Worm (Caenorhabditis elegans) whole organism, L4/young adult: ENCODE results near the gene jun-1.

Experiments used
- W03F9.2 ChIP-seq: fragments of 150-350 bp; optimal IDR thresholded peaks from 2 replicates; lab custom pipeline; 2014; ENCODE audit warnings: missing biosample characterization, missing genetic modification characterization
- dao-5 ChIP-seq: sonication (generic microtip); optimal IDR thresholded peaks from 2 replicates; lab custom pipeline; 2016; ENCODE audit warnings: missing genotype, missing genetic modification characterization, moderate library complexity, missing compliant biosample characterization
- him-1 ChIP-seq: sonication (generic microtip); optimal IDR thresholded peaks from 2 replicates; lab custom pipeline; 2016; ENCODE audit warnings: missing genotype, missing genetic modification reagents, missing genetic modification characterization, missing compliant biosample characterization

jun-1 gene

ce11 chrII:9094247-9094790 lies 18.6 kb upstream of the jun-1 start:
- TF ChIP-seq dao-5 (tag; lab: Kevin White, UChicago): no peak
- TF ChIP-seq W03F9.2 (tag; lab: Kevin White, UChicago): peak; percentile 42

ce11 chrII:9097302-9097701 lies 15.7 kb upstream of the jun-1 start:
- no peak for TF ChIP-seq dao-5 (tag; lab: Kevin White, UChicago)
- no peak for TF ChIP-seq W03F9.2 (tag; lab: Kevin White, UChicago)
- TF ChIP-seq him-1 (tag; lab: Kevin White, UChicago): no peak

- TF ChIP-seq dao-5 (tag; lab: Kevin White, UChicago) (no peak), him-1 (tag; lab: Kevin White, UChicago) (no peak), W03F9.2 (tag; lab: Kevin White, UChicago) (no peak)
Observed at ce11 chrII:9098505-9098904, 14.5 kb upstream of the jun-1 start, which contains the start of gene clh-5. Gene clh-5 (minus strand): TSS chrII:9098605.

ce11 chrII:9099017-9099416 lies 13.9 kb upstream of the jun-1 start, which contains the start of gene T24H10.1:
Gene T24H10.1 (plus strand): TSS chrII:9099371.
- TF ChIP-seq W03F9.2 (tag; lab: Kevin White, UChicago) (peak; percentile 36), dao-5 (tag; lab: Kevin White, UChicago) (no peak), him-1 (tag; lab: Kevin White, UChicago) (peak; percentile 45)

- TF ChIP-seq dao-5 (tag; lab: Kevin White, UChicago) (no peak), him-1 (tag; lab: Kevin White, UChicago) (no peak), W03F9.2 (tag; lab: Kevin White, UChicago) (no peak)
Observed at ce11 chrII:9100798-9101197, 12.2 kb upstream of the jun-1 start, which contains the start of gene T24H10.5. Gene T24H10.5 (plus strand): TSS chrII:9101098.

- no peak for TF ChIP-seq W03F9.2 (tag; lab: Kevin White, UChicago)
- TF ChIP-seq him-1 (tag; lab: Kevin White, UChicago): no peak
- no peak for TF ChIP-seq dao-5 (tag; lab: Kevin White, UChicago)
Observed at ce11 chrII:9107095-9107769, 5.7 kb upstream of the jun-1 start, which contains the start of gene dyrb-1. Gene dyrb-1 (minus strand): TSS chrII:9107145.

ce11 chrII:9108443-9108842 lies 4.5 kb upstream of the jun-1 start, which contains the start of gene dnj-23:
Gene dnj-23 (minus strand): TSS chrII:9108600.
- TF ChIP-seq him-1 (tag; lab: Kevin White, UChicago): no peak
- TF ChIP-seq W03F9.2 (tag; lab: Kevin White, UChicago): no peak
- no peak for TF ChIP-seq dao-5 (tag; lab: Kevin White, UChicago)

- no peak for TF ChIP-seq W03F9.2 (tag; lab: Kevin White, UChicago)
- no peak for TF ChIP-seq him-1 (tag; lab: Kevin White, UChicago)
- TF ChIP-seq dao-5 (tag; lab: Kevin White, UChicago): no peak
Observed at ce11 chrII:9108905-9109551, 3.9 kb upstream of the jun-1 start, which contains the start of gene T24H10.4. Gene T24H10.4 (plus strand): TSS chrII:9109534.

- no peak for TF ChIP-seq him-1 (tag; lab: Kevin White, UChicago)
- TF ChIP-seq W03F9.2 (tag; lab: Kevin White, UChicago): no peak
- TF ChIP-seq dao-5 (tag; lab: Kevin White, UChicago): no peak
Observed at ce11 chrII:9111471-9112016, 1.4 kb upstream of the jun-1 start.

ce11 chrII:9113759-9114158 lies 802 bp downstream of the jun-1 start:
- TF ChIP-seq W03F9.2 (tag; lab: Kevin White, UChicago): no peak

- TF ChIP-seq dao-5 (tag; lab: Kevin White, UChicago) (no peak), W03F9.2 (tag; lab: Kevin White, UChicago) (no peak), him-1 (tag; lab: Kevin White, UChicago) (no peak)
Observed at ce11 chrII:9114972-9115371, 2.0 kb downstream of the jun-1 start.

- TF ChIP-seq him-1 (tag; lab: Kevin White, UChicago): no peak
Observed at ce11 chrII:9115644-9116043, 2.7 kb downstream of the jun-1 start.

- TF ChIP-seq dao-5 (tag; lab: Kevin White, UChicago) (no peak), W03F9.2 (tag; lab: Kevin White, UChicago) (no peak), him-1 (tag; lab: Kevin White, UChicago) (no peak)
Observed at ce11 chrII:9116404-9116803, 3.4 kb downstream of the jun-1 start.
